Fruit fly (Drosophila melanogaster): Measurements from ENCODE around the gene Trs33.
A peak's percentile ranks its signal among the peaks of the same experiment; 100 is the strongest.

Trs33 gene

DNA sequence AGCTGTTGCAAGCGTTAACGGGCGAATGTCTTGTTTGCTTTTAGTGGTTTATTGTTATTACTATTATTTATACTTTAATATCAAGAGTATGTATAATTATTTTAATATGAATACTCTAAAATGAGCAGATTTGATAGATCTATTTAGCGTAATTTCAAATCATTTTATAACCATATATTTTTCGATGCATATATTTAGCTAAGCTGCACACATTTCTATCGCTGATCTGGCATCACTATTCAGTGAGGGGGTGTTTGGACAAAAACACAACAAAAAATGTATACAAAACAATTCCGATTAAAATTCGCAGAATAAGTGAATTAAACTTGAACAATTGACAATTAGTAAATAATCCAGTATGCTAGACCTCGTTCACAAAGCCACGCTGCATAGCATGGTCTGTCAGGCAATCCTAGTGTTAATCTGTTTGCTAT is at the start of gene Trs33, which contains the start of gene Tmtc4 (continued):
- peak; percentile 46 for TF ChIP-seq oc (tag; optimal IDR thresholded peaks at IDR 0.05)
- peak; percentile 32 for TF ChIP-seq MESR4 (GFP tag; optimal IDR thresholded peaks at IDR 0.05)
- peak; percentile 35 for TF ChIP-seq CG13775 (GFP tag; optimal IDR thresholded peaks at IDR 0.05)
- TF ChIP-seq Blimp-1 (GFP tag; optimal IDR thresholded peaks at IDR 0.05): peak; percentile 31
- peak; percentile 30 for TF ChIP-seq Hmr (GFP tag; optimal IDR thresholded peaks at IDR 0.05)
- peak; percentile 50; the same call in 1 of the 2 replicates for TF ChIP-seq CG9932 (GFP tag; IDR thresholded peaks at IDR 0.05)
- peak; percentile 35 for TF ChIP-seq CG8388 (GFP tag; optimal IDR thresholded peaks at IDR 0.05)
- peak; percentile 26 for TF ChIP-seq bcd (GFP tag; optimal IDR thresholded peaks at IDR 0.05)
- peak; percentile 31 for TF ChIP-seq CG10147 (GFP tag; optimal IDR thresholded peaks at IDR 0.05)
- peak; percentile 61 for TF ChIP-seq CG12659 (GFP tag; optimal IDR thresholded peaks at IDR 0.05)
- peak; percentile 33; the same call in 1 of the 2 replicates for TF ChIP-seq Scr (GFP tag; IDR thresholded peaks at IDR 0.05; ENCODE audit: partially characterized antibody)
- TF ChIP-seq nerfin-1 (tag; optimal IDR thresholded peaks at IDR 0.05): peak; percentile 46
- no peak for TF ChIP-seq CG3163 (GFP tag; optimal IDR thresholded peaks at IDR 0.05)
- TF ChIP-seq CG2120 (GFP tag; optimal IDR thresholded peaks at IDR 0.05): peak; percentile 56
- TF ChIP-seq CG17361 (GFP tag; IDR thresholded peaks at IDR 0.05): peak; percentile 57; the same call in 2 of the 3 replicates
- TF ChIP-seq CrebB (tag; optimal IDR thresholded peaks at IDR 0.05): no peak
- TF ChIP-seq CG4617 (GFP tag; optimal IDR thresholded peaks at IDR 0.05; ENCODE audit: borderline replicate concordance): peak; percentile 72
- TF ChIP-seq Lhr (GFP tag; optimal IDR thresholded peaks at IDR 0.05): no peak
- peak; percentile 51 for TF ChIP-seq PHDP (tag; optimal IDR thresholded peaks at IDR 0.05)
- peak; percentile 12 for TF ChIP-seq CG13296 (GFP tag; optimal IDR thresholded peaks at IDR 0.05)
- no peak for TF ChIP-seq dan (GFP tag; IDR thresholded peaks at IDR 0.05)
- TF ChIP-seq BEAF-32 (GFP tag; optimal IDR thresholded peaks at IDR 0.05): peak; percentile 25
- peak; percentile 52 for TF ChIP-seq Nf-YC (tag; optimal IDR thresholded peaks at IDR 0.05)
- TF ChIP-seq Lpt (GFP tag; optimal IDR thresholded peaks at IDR 0.05): no peak
- no peak for TF ChIP-seq Sry-δ (GFP tag; optimal IDR thresholded peaks at IDR 0.05)
- no peak for TF ChIP-seq Antp (GFP tag; optimal IDR thresholded peaks at IDR 0.05)
- no peak for TF ChIP-seq al (GFP tag; IDR thresholded peaks at IDR 0.05)
- peak; percentile 49 for TF ChIP-seq CG8924 (tag; optimal IDR thresholded peaks at IDR 0.05)
- TF ChIP-seq Dll (GFP tag; IDR thresholded peaks at IDR 0.05; ENCODE audit: partially characterized antibody): 0 out of 4 replicates have a peak, but pooled peaks have one; percentile 10
- peak; percentile 37; the same call in 1 of the 3 replicates for TF ChIP-seq ase (GFP tag; IDR thresholded peaks at IDR 0.05)
- TF ChIP-seq CG13424 (tag; optimal IDR thresholded peaks at IDR 0.05): peak; percentile 67
- TF ChIP-seq stwl (tag; optimal IDR thresholded peaks at IDR 0.05): peak; percentile 39
- TF ChIP-seq CG4360 (GFP tag; IDR thresholded peaks at IDR 0.05): peak; percentile 41; the same call in 1 of the 2 replicates
- TF ChIP-seq Dip2 (GFP tag; IDR thresholded peaks at IDR 0.05): no peak
- TF ChIP-seq CG9215 (GFP tag; IDR thresholded peaks at IDR 0.05): no peak
- peak; percentile 89 for TF ChIP-seq Sry-β (GFP tag; optimal IDR thresholded peaks at IDR 0.05)
- no peak for TF ChIP-seq Optix (GFP tag; IDR thresholded peaks at IDR 0.05)
- TF ChIP-seq CG12155 (GFP tag; optimal IDR thresholded peaks at IDR 0.05): peak; percentile 28
- peak in 1 of 2 experiments; percentile 89 for TF ChIP-seq crp (GFP tag; optimal IDR thresholded peaks at IDR 0.05)
- peak; percentile 58 for TF ChIP-seq gsb-n (tag; optimal IDR thresholded peaks at IDR 0.05)
- TF ChIP-seq CG5180 (GFP tag; optimal IDR thresholded peaks at IDR 0.05): peak; percentile 70
- peak; percentile 3 for TF ChIP-seq NfI (GFP tag; optimal IDR thresholded peaks at IDR 0.05)
- no peak for TF ChIP-seq crc (GFP tag; optimal IDR thresholded peaks at IDR 0.05)
- peak; percentile 22 for TF ChIP-seq exex (tag; optimal IDR thresholded peaks at IDR 0.05)
- TF ChIP-seq CG9817 (tag; optimal IDR thresholded peaks at IDR 0.05): peak; percentile 53
- TF ChIP-seq CG15514 (GFP tag; optimal IDR thresholded peaks at IDR 0.05): peak; percentile 61
- peak; percentile 51 for TF ChIP-seq CoRest (tag; optimal IDR thresholded peaks at IDR 0.05)
- peak; percentile 43; the same call in 2 of the 3 replicates for TF ChIP-seq Aef1 (GFP tag; IDR thresholded peaks at IDR 0.05)
- TF ChIP-seq so (GFP tag; IDR thresholded peaks at IDR 0.05): no peak

Measured in whole organism, embryonic.